Worm (Caenorhabditis elegans): ENCODE results near the gene srx-90.

srx-90 gene

ce11 chrV:11629222-11630026 is 48.5 kb downstream of the srx-90 start, which contains the start of gene F35B12.10:
Gene F35B12.10 (minus strand): TSS chrV:11629272.
- TF ChIP-seq W03F9.2 (tag; optimal IDR thresholded peaks at IDR 0.05) (no peak), dao-5 (tag; optimal IDR thresholded peaks at IDR 0.05) (no peak), him-1 (tag; optimal IDR thresholded peaks at IDR 0.05) (no peak)

- TF ChIP-seq W03F9.2 (tag; optimal IDR thresholded peaks at IDR 0.05), result no peak
- TF ChIP-seq him-1 (tag; optimal IDR thresholded peaks at IDR 0.05), result no peak
- no peak for TF ChIP-seq dao-5 (tag; optimal IDR thresholded peaks at IDR 0.05)
Observed at ce11 chrV:11631128-11631527, 50.2 kb downstream of the srx-90 start.
